Worm (Caenorhabditis elegans) whole organism, mixed stage, embryonic: Measurements from ENCODE around the gene C04F6.7.

Experiments used
- ces-1 ChIP-seq: fragments of 150-350 bp; optimal IDR thresholded peaks from 2 replicates; lab custom pipeline; 2014; ENCODE audit warnings: missing biosample characterization, missing genetic modification reagents, missing genetic modification characterization
- elt-1 ChIP-seq: sonication (generic microtip); optimal IDR thresholded peaks from 2 replicates; lab custom pipeline; 2017; ENCODE audit warnings: missing genetic modification characterization, mild to moderate bottlenecking, missing compliant biosample characterization, antibody characterized with exemption, moderate library complexity, borderline replicate concordance; ENCODE audit not compliant: insufficient read depth
- elt-3 ChIP-seq: fragments of 150-350 bp; optimal IDR thresholded peaks from 2 replicates; lab custom pipeline; 2014; ENCODE audit warnings: missing biosample characterization, missing genetic modification characterization
- lin-13 ChIP-seq: fragments of 150-350 bp; optimal IDR thresholded peaks from 2 replicates; lab custom pipeline; 2014; ENCODE audit warnings: missing biosample characterization, missing genetic modification characterization
- lsy-2 ChIP-seq: fragments of 150-350 bp; optimal IDR thresholded peaks from 2 replicates; lab custom pipeline; 2014; ENCODE audit warnings: missing biosample characterization, missing genetic modification characterization
- mab-5 ChIP-seq: fragments of 150-350 bp; optimal IDR thresholded peaks from 2 replicates; lab custom pipeline; 2014; ENCODE audit warnings: missing biosample characterization, missing genetic modification characterization
- nhr-237 ChIP-seq: fragments of 150-350 bp; optimal IDR thresholded peaks from 2 replicates; lab custom pipeline; 2014; ENCODE audit warnings: missing biosample characterization, missing genetic modification characterization
- nhr-76 ChIP-seq: sonication (generic microtip); optimal IDR thresholded peaks from 2 replicates; lab custom pipeline; 2017; ENCODE audit warnings: missing biosample characterization, missing genetic modification characterization
- pha-4 ChIP-seq: fragments of 150-350 bp; optimal IDR thresholded peaks from 2 replicates; lab custom pipeline; 2018; ENCODE audit warnings: missing biosample characterization, missing genetic modification reagents, missing genetic modification characterization
- snpc-4 ChIP-seq: fragments of 150-350 bp; optimal IDR thresholded peaks from 2 replicates; lab custom pipeline; 2014; ENCODE audit warnings: missing biosample characterization, missing genetic modification characterization
- sptf-1 ChIP-seq: sonication (generic microtip); optimal IDR thresholded peaks from 2 replicates; lab custom pipeline; 2017; ENCODE audit warnings: mild to moderate bottlenecking, missing genetic modification characterization, moderate library complexity, missing compliant biosample characterization
- unc-120 ChIP-seq: sonication (generic microtip); optimal IDR thresholded peaks from 2 replicates; lab custom pipeline; 2017; ENCODE audit warnings: missing genetic modification characterization, missing compliant biosample characterization; ENCODE audit not compliant: poor library complexity, severe bottlenecking
- unc-39 ChIP-seq: fragments of 150-350 bp; optimal IDR thresholded peaks from 2 replicates; lab custom pipeline; 2014; ENCODE audit warnings: missing biosample characterization, missing genetic modification characterization
- unc-62 ChIP-seq: fragments of 150-350 bp; optimal IDR thresholded peaks from 2 replicates; lab custom pipeline; 2014; ENCODE audit warnings: missing biosample characterization, missing genetic modification reagents, missing genetic modification characterization

- no peak for TF ChIP-seq mab-5 (tag; lab: Kevin White, UChicago)
- no peak for TF ChIP-seq elt-3 (tag; lab: Kevin White, UChicago)
- no peak for TF ChIP-seq unc-62
- TF ChIP-seq nhr-76: no peak
- no peak for TF ChIP-seq unc-120
- peak; percentile 53 for TF ChIP-seq ces-1 (GFP tag; lab: Kevin White, UChicago)
- TF ChIP-seq lin-13 (tag; lab: Kevin White, UChicago): no peak
- no peak for TF ChIP-seq snpc-4 (tag; lab: Kevin White, UChicago)
- TF ChIP-seq lsy-2: no peak
- TF ChIP-seq pha-4 (tag; lab: Kevin White, UChicago): no peak
- no peak for TF ChIP-seq elt-1 (tag; lab: Kevin White, UChicago)
- no peak for TF ChIP-seq unc-39 (tag; lab: Kevin White, UChicago)
- TF ChIP-seq nhr-237: no peak
- no peak for TF ChIP-seq sptf-1 (tag; lab: Kevin White, UChicago)
These were observed 10.1 kb upstream of the C04F6.7 start for ce11 chrX:3429122-3429521.
